Comparison of ENCODE assay signal across 5 fruit fly cellular contexts in genomic region chr2L:9175172-9175571, dm6.
TF ChIP-seq lines count a peak whose summit lies in the region.

No protein-coding gene starts in this region.

- TF ChIP-seq CTCF in whole organism, embryonic (GFP tag; optimal IDR thresholded peaks at IDR 0.05; lab: Kevin White, UChicago): no peak

TF ChIP-seq in whole organism, adult, 20 proteins besides CTCF, POLR2A, EP300 and RAD21 (continues in another document):
- TF ChIP-seq cic (GFP tag; optimal IDR thresholded peaks at IDR 0.05; lab: Kevin White, UChicago): peak; percentile 96
- TF ChIP-seq CG7045 (GFP tag; optimal IDR thresholded peaks at IDR 0.05; lab: Kevin White, UChicago): peak; percentile 75
- TF ChIP-seq CG5204 (GFP tag; optimal IDR thresholded peaks at IDR 0.05; lab: Kevin White, UChicago): peak; percentile 55
- TF ChIP-seq Clk (GFP tag; optimal IDR thresholded peaks at IDR 0.05; lab: Kevin White, UChicago): peak; percentile 86
- no peak for TF ChIP-seq pad (GFP tag; optimal IDR thresholded peaks at IDR 0.05; lab: Kevin White, UChicago)
- no peak for TF ChIP-seq Crg-1 (GFP tag; optimal IDR thresholded peaks at IDR 0.05; lab: Kevin White, UChicago)
- no peak for TF ChIP-seq CG1620 (GFP tag; optimal IDR thresholded peaks at IDR 0.05; lab: Kevin White, UChicago)
- TF ChIP-seq cnc (optimal IDR thresholded peaks at IDR 0.05; lab: Kevin White, UChicago): no peak
- TF ChIP-seq bab1 (GFP tag; optimal IDR thresholded peaks at IDR 0.05; lab: Kevin White, UChicago): peak; percentile 95
- peak; percentile 87 for TF ChIP-seq CG33017 (tag; optimal IDR thresholded peaks at IDR 0.05; lab: Kevin White, UChicago)
- peak; percentile 85 for TF ChIP-seq toe (GFP tag; optimal IDR thresholded peaks at IDR 0.05; lab: Kevin White, UChicago)
- peak; percentile 61 for TF ChIP-seq CG7101 (tag; optimal IDR thresholded peaks at IDR 0.05; lab: Kevin White, UChicago)
- peak; percentile 77 for TF ChIP-seq tj (GFP tag; optimal IDR thresholded peaks at IDR 0.05; lab: Kevin White, UChicago)
- peak; percentile 27 for TF ChIP-seq CG14711 (tag; optimal IDR thresholded peaks at IDR 0.05; lab: Kevin White, UChicago)
- TF ChIP-seq CG11617 (GFP tag; optimal IDR thresholded peaks at IDR 0.05; lab: Kevin White, UChicago): peak; percentile 72
- TF ChIP-seq ovo (GFP tag; optimal IDR thresholded peaks at IDR 0.05; lab: Kevin White, UChicago): peak; percentile 60
- peak; percentile 99 for TF ChIP-seq kay (GFP tag; lab: Kevin White, UChicago; ENCODE audit: borderline replicate concordance)
- TF ChIP-seq Mnt (GFP tag; optimal IDR thresholded peaks at IDR 0.05; lab: Kevin White, UChicago): peak; percentile 50

TF ChIP-seq in whole organism, embryonic, 481 proteins besides CTCF, POLR2A, EP300 and RAD21 (continues in another document):
- TF ChIP-seq Awh (GFP tag; IDR thresholded peaks at IDR 0.05; lab: Robert Waterston, UW) (no peak), gem (tag; optimal IDR thresholded peaks at IDR 0.05; lab: Kevin White, UChicago) (no peak), HLH3B (GFP tag; IDR thresholded peaks at IDR 0.05; lab: Robert Waterston, UW) (no peak; the same call in 1 of the 2 replicates), NC2α (GFP tag; optimal IDR thresholded peaks at IDR 0.05; lab: Kevin White, UChicago) (no peak), CG13775 (GFP tag; optimal IDR thresholded peaks at IDR 0.05; lab: Kevin White, UChicago) (no peak), CG12391 (tag; optimal IDR thresholded peaks at IDR 0.05; lab: Kevin White, UChicago) (no peak), CG3995 (GFP tag; optimal IDR thresholded peaks at IDR 0.05; lab: Kevin White, UChicago) (no peak), ab (GFP tag; optimal IDR thresholded peaks at IDR 0.05; lab: Kevin White, UChicago) (no peak), cas (GFP tag; IDR thresholded peaks at IDR 0.05; lab: Robert Waterston, UW) (peak; percentile 26; the same call in 1 of the 2 replicates), Hey (tag; optimal IDR thresholded peaks at IDR 0.05; lab: Kevin White, UChicago) (no peak), sqz (GFP tag; optimal IDR thresholded peaks at IDR 0.05; lab: Kevin White, UChicago) (no peak), Six4 (GFP tag; optimal IDR thresholded peaks at IDR 0.05; lab: Kevin White, UChicago) (no peak), stc (GFP tag; IDR thresholded peaks at IDR 0.05; lab: Robert Waterston, UW) (peak; percentile 44; the same call in 1 of the 2 replicates), CG9932 (GFP tag; IDR thresholded peaks at IDR 0.05; lab: Robert Waterston, UW) (no peak), CG31224 (GFP tag; IDR thresholded peaks at IDR 0.05; lab: Robert Waterston, UW) (no peak), hkb (optimal IDR thresholded peaks at IDR 0.05; lab: Kevin White, UChicago) (no peak), hkb (GFP tag; IDR thresholded peaks at IDR 0.05; lab: Robert Waterston, UW) (peak; percentile 61), CG8281 (tag; optimal IDR thresholded peaks at IDR 0.05; lab: Kevin White, UChicago) (no peak), CG15601 (tag; optimal IDR thresholded peaks at IDR 0.05; lab: Kevin White, UChicago) (no peak)

TF ChIP-seq in whole organism, prepupa, 60 proteins besides CTCF, POLR2A, EP300 and RAD21 (continues in another document):
- TF ChIP-seq Eip78C (GFP tag; lab: Kevin White, UChicago) (peak; percentile 80), cyc (GFP tag; optimal IDR thresholded peaks at IDR 0.05; lab: Kevin White, UChicago) (no peak), eg (GFP tag; IDR thresholded peaks at IDR 0.05; lab: Robert Waterston, UW) (peak; percentile 97), ss (GFP tag; optimal IDR thresholded peaks at IDR 0.05; lab: Kevin White, UChicago) (peak; percentile 70 to 76), Met (GFP tag; optimal IDR thresholded peaks at IDR 0.05; lab: Kevin White, UChicago) (peak; percentile 5), CG9139 (GFP tag; optimal IDR thresholded peaks at IDR 0.05; lab: Kevin White, UChicago) (peak; percentile 63), CG8319 (GFP tag; optimal IDR thresholded peaks at IDR 0.05; lab: Kevin White, UChicago) (no peak), svp (GFP tag; lab: Kevin White, UChicago) (no peak), CG32006 (GFP tag; optimal IDR thresholded peaks at IDR 0.05; lab: Kevin White, UChicago) (peak; percentile 51), Eip93F (GFP tag; optimal IDR thresholded peaks at IDR 0.05; lab: Kevin White, UChicago) (peak; percentile 95), CG10631 (GFP tag; optimal IDR thresholded peaks at IDR 0.05; lab: Kevin White, UChicago) (no peak), CG31627 (GFP tag; optimal IDR thresholded peaks at IDR 0.05; lab: Kevin White, UChicago) (no peak), CG3032 (tag; optimal IDR thresholded peaks at IDR 0.05; lab: Kevin White, UChicago) (peak; percentile 35), esn (GFP tag; optimal IDR thresholded peaks at IDR 0.05; lab: Kevin White, UChicago) (no peak), Sox15 (GFP tag; optimal IDR thresholded peaks at IDR 0.05; lab: Kevin White, UChicago) (no peak), CG10669 (GFP tag; optimal IDR thresholded peaks at IDR 0.05; lab: Kevin White, UChicago) (peak; percentile 28), CG11294 (GFP tag; IDR thresholded peaks at IDR 0.05; lab: Robert Waterston, UW) (peak; percentile 80; the same call in 1 of the 2 replicates), CG7368 (GFP tag; optimal IDR thresholded peaks at IDR 0.05; lab: Kevin White, UChicago) (no peak), CG15336 (GFP tag; IDR thresholded peaks at IDR 0.05; lab: Robert Waterston, UW) (peak; percentile 97), CG34406 (GFP tag; optimal IDR thresholded peaks at IDR 0.05; lab: Kevin White, UChicago) (peak; percentile 23)

TF ChIP-seq in whole organism, pupa, 21 proteins besides CTCF, POLR2A, EP300 and RAD21:
- TF ChIP-seq CG12605 (GFP tag; IDR thresholded peaks at IDR 0.05; lab: Robert Waterston, UW): peak; percentile 99
- TF ChIP-seq CG8159 (tag; optimal IDR thresholded peaks at IDR 0.05; lab: Kevin White, UChicago): peak; percentile 26
- no peak for TF ChIP-seq rn (GFP tag; IDR thresholded peaks at IDR 0.05; lab: Robert Waterston, UW)
- peak; percentile 85 for TF ChIP-seq Pif1B (GFP tag; optimal IDR thresholded peaks at IDR 0.05; lab: Kevin White, UChicago)
- TF ChIP-seq CG9948 (tag; optimal IDR thresholded peaks at IDR 0.05; lab: Kevin White, UChicago): peak; percentile 22
- TF ChIP-seq CG13204 (GFP tag; optimal IDR thresholded peaks at IDR 0.05; lab: Kevin White, UChicago): peak; percentile 70
- peak; percentile 98 for TF ChIP-seq Ets98B (GFP tag; IDR thresholded peaks at IDR 0.05; lab: Robert Waterston, UW)
- peak; percentile 95 for TF ChIP-seq CG4496 (GFP tag; IDR thresholded peaks at IDR 0.05; lab: Robert Waterston, UW)
- peak; percentile 77 for TF ChIP-seq Pif1A (GFP tag; optimal IDR thresholded peaks at IDR 0.05; lab: Kevin White, UChicago)
- TF ChIP-seq Snoo (tag; optimal IDR thresholded peaks at IDR 0.05; lab: Kevin White, UChicago): peak; percentile 37
- TF ChIP-seq CG17806 (tag; optimal IDR thresholded peaks at IDR 0.05; lab: Kevin White, UChicago): peak; percentile 29
- no peak for TF ChIP-seq EcR (GFP tag; optimal IDR thresholded peaks at IDR 0.05; lab: Kevin White, UChicago)
- peak; percentile 83 for TF ChIP-seq gl (tag; optimal IDR thresholded peaks at IDR 0.05; lab: Kevin White, UChicago)
- peak; percentile 47 for TF ChIP-seq CG15710 (tag; optimal IDR thresholded peaks at IDR 0.05; lab: Kevin White, UChicago)
- no peak for TF ChIP-seq CG10348 (GFP tag; IDR thresholded peaks at IDR 0.05; lab: Robert Waterston, UW)
- peak; percentile 97 for TF ChIP-seq fd96Ca (GFP tag; IDR thresholded peaks at IDR 0.05; lab: Robert Waterston, UW)
- peak; percentile 71 for TF ChIP-seq CG14655 (GFP tag; optimal IDR thresholded peaks at IDR 0.05; lab: Kevin White, UChicago)
- TF ChIP-seq CG8301 (tag; optimal IDR thresholded peaks at IDR 0.05; lab: Kevin White, UChicago): peak; percentile 72
- TF ChIP-seq CG34367 (tag; optimal IDR thresholded peaks at IDR 0.05; lab: Kevin White, UChicago): peak; percentile 42
- peak; percentile 98 for TF ChIP-seq CG32121 (GFP tag; IDR thresholded peaks at IDR 0.05; lab: Robert Waterston, UW)
- TF ChIP-seq D1 (tag; optimal IDR thresholded peaks at IDR 0.05; lab: Kevin White, UChicago): no peak

TF ChIP-seq in whole organism, wandering third instar larva, 38 proteins besides CTCF, POLR2A, EP300 and RAD21 (continues in another document):
- TF ChIP-seq Dfd (GFP tag; optimal IDR thresholded peaks at IDR 0.05; lab: Kevin White, UChicago): no peak
- no peak for TF ChIP-seq fru (GFP tag; optimal IDR thresholded peaks at IDR 0.05; lab: Kevin White, UChicago)
- peak; percentile 96 for TF ChIP-seq CrebA (GFP tag; optimal IDR thresholded peaks at IDR 0.05; lab: Kevin White, UChicago; ENCODE audit: borderline replicate concordance)
- no peak for TF ChIP-seq dl (GFP tag; optimal IDR thresholded peaks at IDR 0.05; lab: Kevin White, UChicago; ENCODE audit: insufficient read depth in 1 of 2, partially characterized antibody in 2 of 2)
- no peak for TF ChIP-seq Mio (GFP tag; optimal IDR thresholded peaks at IDR 0.05; lab: Kevin White, UChicago)
- peak; percentile 63 for TF ChIP-seq tai (GFP tag; optimal IDR thresholded peaks at IDR 0.05; lab: Kevin White, UChicago)
- no peak for TF ChIP-seq Vsx2 (GFP tag; optimal IDR thresholded peaks at IDR 0.05; lab: Kevin White, UChicago; ENCODE audit: partially characterized antibody)
- TF ChIP-seq foxo (GFP tag; optimal IDR thresholded peaks at IDR 0.05; lab: Kevin White, UChicago): peak in 1 of 2 experiments; percentile 91
- no peak for TF ChIP-seq ey (GFP tag; optimal IDR thresholded peaks at IDR 0.05; lab: Kevin White, UChicago)
- no peak for TF ChIP-seq N (GFP tag; optimal IDR thresholded peaks at IDR 0.05; lab: Kevin White, UChicago)
- TF ChIP-seq h (GFP tag; optimal IDR thresholded peaks at IDR 0.05; lab: Kevin White, UChicago): peak; percentile 2
- TF ChIP-seq Dif (GFP tag; optimal IDR thresholded peaks at IDR 0.05; lab: Kevin White, UChicago; ENCODE audit: partially characterized antibody): peak; percentile 39
- no peak for TF ChIP-seq dsf (GFP tag; optimal IDR thresholded peaks at IDR 0.05; lab: Kevin White, UChicago; ENCODE audit: borderline replicate concordance)
- no peak for TF ChIP-seq Hr78 (GFP tag; optimal IDR thresholded peaks at IDR 0.05; lab: Kevin White, UChicago)
- TF ChIP-seq Hr83 (GFP tag; optimal IDR thresholded peaks at IDR 0.05; lab: Kevin White, UChicago; ENCODE audit: poor library complexity, severe bottlenecking): peak; percentile 65
- peak; percentile 77 for TF ChIP-seq CG32264 (GFP tag; optimal IDR thresholded peaks at IDR 0.05; lab: Kevin White, UChicago)
- TF ChIP-seq dmrt93B (GFP tag; optimal IDR thresholded peaks at IDR 0.05; lab: Kevin White, UChicago): no peak
- no peak for TF ChIP-seq woc (GFP tag; optimal IDR thresholded peaks at IDR 0.05; lab: Kevin White, UChicago)
- no peak for TF ChIP-seq br (GFP tag; optimal IDR thresholded peaks at IDR 0.05; lab: Kevin White, UChicago)
- TF ChIP-seq pan (optimal IDR thresholded peaks at IDR 0.05; lab: Kevin White, UChicago): no peak
- TF ChIP-seq HLH106 (tag; optimal IDR thresholded peaks at IDR 0.05; lab: Kevin White, UChicago): no peak
- peak; percentile 88 for TF ChIP-seq brk (GFP tag; optimal IDR thresholded peaks at IDR 0.05; lab: Kevin White, UChicago)
- no peak for TF ChIP-seq GATAd (GFP tag; optimal IDR thresholded peaks at IDR 0.05; lab: Kevin White, UChicago)
- no peak for TF ChIP-seq OdsH (GFP tag; optimal IDR thresholded peaks at IDR 0.05; lab: Kevin White, UChicago)
